Worm (Caenorhabditis elegans): ENCODE data around the gene rpl-36.A.

ce11 chrII:11092413-11092812, 4.6 kb downstream of the rpl-36.A start, which contains the start of gene rpl-42:
- TF ChIP-seq him-1 (tag; optimal IDR thresholded peaks at IDR 0.05) = no peak
- TF ChIP-seq W03F9.2 (tag; optimal IDR thresholded peaks at IDR 0.05) = no peak
- TF ChIP-seq dao-5 (tag; optimal IDR thresholded peaks at IDR 0.05) = no peak
